Worm (Caenorhabditis elegans) whole organism, midembryonic: ENCODE results near the gene dvc-1.

Experiments
- klf-2 ChIP-seq: fragments of 200-800 bp; sonication (Bioruptor generic); conservative IDR thresholded peaks from 2 replicates; pipeline ENCODE4 v1.3.6; 2022; ENCODE audit warnings: missing genetic modification reagents, missing genetic modification characterization, missing compliant biosample characterization
- ref-1 ChIP-seq: fragments of 200-800 bp; sonication (Bioruptor generic); conservative IDR thresholded peaks from 2 replicates; pipeline ENCODE4 v1.3.6; 2022; ENCODE audit warnings: missing genetic modification reagents, missing genetic modification characterization, missing compliant biosample characterization

ce11 chrV:11220415-11220814 is 18.7 kb downstream of the dvc-1 start:
- TF ChIP-seq klf-2, result no peak
- TF ChIP-seq ref-1, result no peak
